Fruit fly (Drosophila melanogaster): ENCODE measurements around the gene CG34177.
A peak's percentile ranks its signal among the peaks of the same experiment; 100 is the strongest.

Gene CG34177

DNA sequence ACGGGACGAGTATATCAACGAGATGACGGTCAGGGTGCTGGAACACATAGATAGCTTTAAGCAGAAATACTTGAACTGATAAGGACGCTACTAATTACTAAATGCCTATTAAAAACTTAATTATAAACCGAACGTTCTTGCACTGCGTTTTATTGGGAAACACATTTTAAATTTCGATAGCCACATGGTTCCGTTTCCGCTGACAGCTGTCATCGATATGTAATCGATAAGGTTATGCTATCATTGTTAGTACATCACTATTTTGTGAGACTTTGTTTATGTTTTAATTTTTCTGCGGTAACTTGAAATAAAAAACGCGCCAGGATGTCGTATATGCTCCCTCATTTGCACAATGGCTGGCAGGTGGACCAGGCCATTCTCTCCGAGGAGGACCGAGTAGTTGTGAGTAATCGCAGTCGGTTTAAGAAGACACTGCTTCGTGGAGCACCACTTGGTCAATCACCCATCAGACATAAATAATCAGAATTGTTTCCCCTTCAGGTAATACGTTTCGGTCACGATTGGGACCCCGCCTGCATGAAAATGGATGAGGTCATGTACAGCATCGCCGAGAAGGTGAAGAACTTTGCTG lies 30.6 kb upstream of the CG34177 start, which contains the start of gene Dim1 (continued):
- TF ChIP-seq BEAF-32 (GFP tag; optimal IDR thresholded peaks at IDR 0.05) (peak; percentile 68), D (optimal IDR thresholded peaks at IDR 0.05) (no peak), D (GFP tag; optimal IDR thresholded peaks at IDR 0.05) (no peak), unc-4 (GFP tag; IDR thresholded peaks at IDR 0.05; ENCODE audit: partially characterized antibody) (peak; percentile 75), CG9932 (GFP tag; IDR thresholded peaks at IDR 0.05) (no peak), HLH3B (GFP tag; IDR thresholded peaks at IDR 0.05) (no peak), ham (GFP tag; IDR thresholded peaks at IDR 0.05) (no peak), MTF-1 (GFP tag; optimal IDR thresholded peaks at IDR 0.05; ENCODE audit: borderline replicate concordance) (no peak), CG14441 (GFP tag; IDR thresholded peaks at IDR 0.05) (no peak), Sox102F (GFP tag; optimal IDR thresholded peaks at IDR 0.05) (no peak), CG31441 (GFP tag; IDR thresholded peaks at IDR 0.05) (no peak), ttk (GFP tag; IDR thresholded peaks at IDR 0.05) (no peak), Rfx (GFP tag; IDR thresholded peaks at IDR 0.05) (peak; percentile 53; the same call in 1 of the 2 replicates), h (optimal IDR thresholded peaks at IDR 0.05) (no peak), HHEX (GFP tag; optimal IDR thresholded peaks at IDR 0.05) (no peak), Elba2 (GFP tag; optimal IDR thresholded peaks at IDR 0.05) (no peak), CG10366 (GFP tag; IDR thresholded peaks at IDR 0.05) (no peak; the same call in 1 of the 2 replicates), wdn (GFP tag; IDR thresholded peaks at IDR 0.05) (no peak), Eip74EF (GFP tag; optimal IDR thresholded peaks at IDR 0.05) (no peak), Atf6 (GFP tag; IDR thresholded peaks at IDR 0.05) (no peak), lola (GFP tag; optimal IDR thresholded peaks at IDR 0.05) (no peak), CG4617 (GFP tag; optimal IDR thresholded peaks at IDR 0.05; ENCODE audit: borderline replicate concordance) (peak; percentile 34), Hsf (GFP tag; optimal IDR thresholded peaks at IDR 0.05) (peak; percentile 20), lilli (GFP tag; optimal IDR thresholded peaks at IDR 0.05) (no peak), Myb (GFP tag; optimal IDR thresholded peaks at IDR 0.05) (peak; percentile 81), Atf3 (GFP tag; optimal IDR thresholded peaks at IDR 0.05) (no peak), Mrtf (GFP tag; IDR thresholded peaks at IDR 0.05) (no peak), danr (GFP tag; IDR thresholded peaks at IDR 0.05) (no peak), mld (GFP tag; IDR thresholded peaks at IDR 0.05; ENCODE audit: partially characterized antibody) (0 out of 3 replicates have a peak, but pooled peaks have one; percentile 61), psq (GFP tag; optimal IDR thresholded peaks at IDR 0.05) (no peak), CG2202 (tag; optimal IDR thresholded peaks at IDR 0.05) (no peak), CG6654 (GFP tag; optimal IDR thresholded peaks at IDR 0.05) (no peak), HLH4C (GFP tag; IDR thresholded peaks at IDR 0.05; ENCODE audit: partially characterized antibody) (peak; percentile 78), CG31365 (tag; optimal IDR thresholded peaks at IDR 0.05) (no peak), sug (tag; optimal IDR thresholded peaks at IDR 0.05) (no peak), ssp (GFP tag; IDR thresholded peaks at IDR 0.05) (no peak), Abd-B (GFP tag; optimal IDR thresholded peaks at IDR 0.05) (no peak), CG30403 (GFP tag; optimal IDR thresholded peaks at IDR 0.05) (peak; percentile 6), maf-S (GFP tag; optimal IDR thresholded peaks at IDR 0.05) (no peak), CG2678 (tag; optimal IDR thresholded peaks at IDR 0.05) (no peak), tx (GFP tag; optimal IDR thresholded peaks at IDR 0.05) (no peak), CG17361 (GFP tag; IDR thresholded peaks at IDR 0.05) (no peak), pb (GFP tag; optimal IDR thresholded peaks at IDR 0.05) (peak; percentile 36), Ptx1 (GFP tag; IDR thresholded peaks at IDR 0.05) (no peak), bcd (GFP tag; optimal IDR thresholded peaks at IDR 0.05) (no peak), CG14667 (GFP tag; IDR thresholded peaks at IDR 0.05) (no peak), CG8944 (GFP tag; optimal IDR thresholded peaks at IDR 0.05) (no peak), CG7839 (tag; optimal IDR thresholded peaks at IDR 0.05) (no peak), CG7928 (GFP tag; optimal IDR thresholded peaks at IDR 0.05) (no peak), CG10209 (GFP tag; optimal IDR thresholded peaks at IDR 0.05) (no peak), CG9215 (GFP tag; IDR thresholded peaks at IDR 0.05) (no peak)

All from whole organism, embryonic.